Fruit fly (Drosophila melanogaster) Kc167 (cell line): Measurements from ENCODE around the gene CG14573.

Experiments used
- Myc ChIP-seq: fragments of >200 bp; optimal IDR thresholded peaks from 2 replicates; lab custom pipeline; 2017; ENCODE audit warnings: missing external identifiers
- Sin3A ChIP-seq: fragments of >200 bp; optimal IDR thresholded peaks from 2 replicates; lab custom pipeline; 2018; ENCODE audit warnings: missing external identifiers
- h ChIP-seq: fragments of >200 bp; optimal IDR thresholded peaks from 3 replicates; lab custom pipeline; 2018; ENCODE audit warnings: missing external identifiers
- insv ChIP-seq: fragments of >200 bp; optimal IDR thresholded peaks from 3 replicates; lab custom pipeline; 2018; ENCODE audit warnings: missing external identifiers
- psq ChIP-seq: fragments of >200 bp; optimal IDR thresholded peaks from 2 replicates; lab custom pipeline; 2017; ENCODE audit warnings: missing external identifiers
- ttk ChIP-seq: sonication (Bioruptor generic); optimal IDR thresholded peaks from 2 replicates; lab custom pipeline; 2017; ENCODE audit warnings: missing external identifiers

Gene CG14573

dm6 chr3L:21733799-21734198, at the start of gene CG14573:
Gene CG14573, plus strand, starts transcription at chr3L:21734099.
- no peak for TF ChIP-seq insv (lab: Kevin White, UChicago)
- no peak for TF ChIP-seq ttk (lab: Kevin White, UChicago)
- TF ChIP-seq Sin3A (lab: Kevin White, UChicago) = no peak
- no peak for TF ChIP-seq h
- no peak for TF ChIP-seq Myc (lab: Kevin White, UChicago)
- no peak for TF ChIP-seq psq (lab: Kevin White, UChicago)

DNA sequence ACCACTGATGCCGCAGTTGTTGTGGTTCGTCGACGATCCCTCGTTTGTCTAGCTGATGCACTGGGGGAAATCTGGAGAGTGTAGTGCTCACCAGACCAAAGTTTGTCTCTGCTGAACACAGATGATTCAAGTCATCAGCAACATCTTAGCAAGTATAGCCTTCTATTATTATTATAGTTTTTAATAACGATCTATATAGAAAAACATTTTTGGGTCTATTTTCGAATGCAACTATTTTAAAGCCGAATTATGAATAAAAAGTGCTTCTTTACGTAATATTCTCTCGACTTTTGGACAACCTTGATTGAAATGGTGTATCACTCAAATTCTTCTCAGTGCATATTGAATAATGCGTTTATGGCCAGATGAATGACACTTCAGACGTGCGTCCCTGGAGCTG, 48.1 kb upstream of the CG14573 start:
- TF ChIP-seq ttk (lab: Kevin White, UChicago) = no peak
- no peak for TF ChIP-seq h
- TF ChIP-seq psq (lab: Kevin White, UChicago) = no peak
- no peak for TF ChIP-seq Sin3A (lab: Kevin White, UChicago)
- no peak for TF ChIP-seq insv (lab: Kevin White, UChicago)
- no peak for TF ChIP-seq Myc (lab: Kevin White, UChicago)

dm6 chr3L:21688607-21689129, 45.2 kb upstream of the CG14573 start:
- TF ChIP-seq insv (lab: Kevin White, UChicago) = no peak
- no peak for TF ChIP-seq psq (lab: Kevin White, UChicago)
- TF ChIP-seq Myc (lab: Kevin White, UChicago) = no peak
- TF ChIP-seq ttk (lab: Kevin White, UChicago) = no peak
- TF ChIP-seq Sin3A (lab: Kevin White, UChicago) = no peak
- TF ChIP-seq h = no peak

dm6 chr3L:21694647-21695046, 39.3 kb upstream of the CG14573 start:
- no peak for TF ChIP-seq psq (lab: Kevin White, UChicago)
- no peak for TF ChIP-seq Sin3A (lab: Kevin White, UChicago)
- no peak for TF ChIP-seq Myc (lab: Kevin White, UChicago)
- TF ChIP-seq ttk (lab: Kevin White, UChicago) = no peak

DNA sequence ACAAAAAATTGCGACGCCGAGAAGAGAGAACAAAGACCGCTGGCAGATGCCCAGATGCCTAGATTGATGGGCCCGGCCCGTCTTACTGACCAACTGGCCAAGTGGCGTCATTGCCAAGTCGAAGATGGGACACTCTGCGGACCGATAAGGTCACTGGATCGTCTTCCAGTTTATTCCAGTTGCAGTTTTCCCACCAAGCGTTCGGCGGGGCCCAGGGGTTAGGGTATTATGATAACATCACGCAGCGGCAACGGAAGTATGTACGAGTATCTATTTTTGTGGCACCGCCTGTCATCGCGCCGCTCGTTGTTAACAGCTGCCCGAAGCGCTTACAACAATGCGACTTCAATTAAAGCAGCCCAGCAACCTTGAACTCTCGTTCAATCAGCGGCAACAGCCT, 33.8 kb upstream of the CG14573 start:
- TF ChIP-seq psq (lab: Kevin White, UChicago) = no peak
- no peak for TF ChIP-seq Sin3A (lab: Kevin White, UChicago)
- TF ChIP-seq Myc (lab: Kevin White, UChicago) = no peak
- TF ChIP-seq h = no peak
- TF ChIP-seq ttk (lab: Kevin White, UChicago) = no peak
- TF ChIP-seq insv (lab: Kevin White, UChicago) = no peak

dm6 chr3L:21700945-21701344, 33.0 kb upstream of the CG14573 start:
- TF ChIP-seq insv (lab: Kevin White, UChicago) = no peak
- no peak for TF ChIP-seq h

- no peak for TF ChIP-seq Sin3A (lab: Kevin White, UChicago)
- no peak for TF ChIP-seq h
- TF ChIP-seq insv (lab: Kevin White, UChicago) = no peak
- TF ChIP-seq ttk (lab: Kevin White, UChicago) = no peak
- no peak for TF ChIP-seq psq (lab: Kevin White, UChicago)
Observed at dm6 chr3L:21706144-21706926, 27.6 kb upstream of the CG14573 start, which contains the start of gene CG32447. Gene CG32447, minus strand, starts transcription at chr3L:21706365.

DNA sequence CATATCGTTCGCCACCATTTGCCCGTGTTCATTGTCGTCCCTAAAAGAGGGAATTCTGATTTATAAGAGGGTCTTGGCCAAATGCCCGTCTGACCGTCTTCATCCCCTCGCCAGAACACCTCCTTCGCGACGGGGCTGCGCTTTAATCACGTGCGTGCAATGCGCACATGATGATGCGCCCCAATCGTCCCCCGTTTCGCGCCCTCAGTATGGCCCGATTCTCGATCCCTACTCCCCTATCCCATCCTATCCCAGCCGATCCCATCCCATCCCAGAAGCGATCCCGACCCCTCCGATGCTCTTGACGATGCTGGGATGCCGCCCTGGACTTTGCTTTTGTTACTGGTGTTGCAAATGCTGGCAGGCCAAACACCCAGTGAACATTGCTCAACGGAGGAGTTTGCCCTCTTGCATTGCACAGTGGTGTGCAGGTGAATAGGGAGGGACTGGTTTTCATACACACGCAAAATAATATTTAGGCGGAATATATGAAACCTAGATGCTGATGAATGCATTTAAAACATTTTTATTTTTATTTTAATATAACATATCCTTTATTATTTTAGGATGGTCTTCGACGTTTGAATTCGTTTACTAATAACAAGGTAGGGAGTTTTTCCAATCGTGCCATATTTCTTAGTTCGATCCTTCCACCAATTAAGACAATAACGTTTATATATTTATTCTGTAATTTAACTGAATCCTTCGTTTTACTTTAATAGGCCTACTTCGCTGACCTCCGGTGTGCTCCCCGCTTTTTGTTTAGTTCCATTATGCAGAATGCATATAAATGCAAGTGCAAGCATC, 23.9 kb upstream of the CG14573 start:
- TF ChIP-seq psq (lab: Kevin White, UChicago) (no peak), h (no peak), insv (lab: Kevin White, UChicago) (no peak)

dm6 chr3L:21715974-21716373, 17.9 kb upstream of the CG14573 start:
- TF ChIP-seq psq (lab: Kevin White, UChicago) (no peak), insv (lab: Kevin White, UChicago) (no peak), Sin3A (lab: Kevin White, UChicago) (no peak), h (no peak), ttk (lab: Kevin White, UChicago) (no peak), Myc (lab: Kevin White, UChicago) (no peak)

DNA sequence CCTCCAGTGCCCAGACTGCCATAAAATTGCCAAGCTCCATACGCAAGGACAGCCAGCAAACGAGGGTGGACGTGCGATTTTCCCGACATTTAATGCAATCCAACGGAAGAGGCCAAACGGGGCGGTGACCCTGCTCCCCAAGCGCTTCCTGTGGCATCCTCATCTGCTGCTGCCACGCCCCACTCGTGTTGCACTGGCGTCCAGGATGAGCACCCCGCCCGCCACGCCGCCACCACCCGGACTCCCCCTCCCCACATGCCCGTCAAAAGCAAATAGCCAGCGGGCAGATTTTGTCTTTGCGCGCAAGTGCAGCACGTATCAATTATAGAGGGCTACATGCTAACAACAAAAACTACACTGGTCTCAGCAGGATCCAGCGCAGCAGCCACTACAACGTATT, 15.7 kb upstream of the CG14573 start:
- TF ChIP-seq insv (lab: Kevin White, UChicago) (no peak), ttk (lab: Kevin White, UChicago) (no peak), h (no peak), psq (lab: Kevin White, UChicago) (no peak), Sin3A (lab: Kevin White, UChicago) (no peak), Myc (lab: Kevin White, UChicago) (no peak)

- no peak for TF ChIP-seq Sin3A (lab: Kevin White, UChicago)
- TF ChIP-seq h = no peak
- no peak for TF ChIP-seq psq (lab: Kevin White, UChicago)
Observed at dm6 chr3L:21720869-21721268, 13.0 kb upstream of the CG14573 start.
